Worm (Caenorhabditis elegans) whole organism, late embryonic: ENCODE results near the gene clh-1.

ENCODE experiments used
- C08G9.2 ChIP-seq: sonication (generic microtip); optimal IDR thresholded peaks from 2 replicates; lab custom pipeline; 2016; ENCODE audit warnings: mild to moderate bottlenecking, missing genetic modification characterization, moderate library complexity, missing compliant biosample characterization
- K09A11.1 ChIP-seq: sonication (generic microtip); optimal IDR thresholded peaks from 2 replicates; lab custom pipeline; 2017; ENCODE audit warnings: antibody characterized with exemption, mild to moderate bottlenecking, missing genetic modification characterization, missing compliant biosample characterization; ENCODE audit not compliant: insufficient read depth
- ahr-1 ChIP-seq: sonication (generic microtip); optimal IDR thresholded peaks from 2 replicates; lab custom pipeline; 2016; ENCODE audit warnings: missing genetic modification characterization, missing compliant biosample characterization
- ceh-14 ChIP-seq: sonication (generic microtip); optimal IDR thresholded peaks from 2 replicates; lab custom pipeline; 2016; ENCODE audit warnings: missing genotype, missing genetic modification characterization, missing compliant biosample characterization
- ceh-18 ChIP-seq: sonication (generic microtip); optimal IDR thresholded peaks from 2 replicates; lab custom pipeline; 2016; ENCODE audit warnings: missing genetic modification characterization, missing compliant biosample characterization
- ceh-2 ChIP-seq: sonication (generic microtip); optimal IDR thresholded peaks from 2 replicates; lab custom pipeline; 2016; ENCODE audit warnings: missing genotype, missing genetic modification characterization, missing compliant biosample characterization
- ceh-30 ChIP-seq: fragments of 150-350 bp; optimal IDR thresholded peaks from 2 replicates; lab custom pipeline; 2014; ENCODE audit warnings: missing biosample characterization, missing genetic modification characterization
- ceh-31 ChIP-seq: sonication (generic microtip); optimal IDR thresholded peaks from 2 replicates; lab custom pipeline; 2016; ENCODE audit warnings: missing genetic modification characterization, missing compliant biosample characterization
- ceh-34 ChIP-seq: sonication (generic microtip); optimal IDR thresholded peaks from 2 replicates; lab custom pipeline; 2016; ENCODE audit warnings: mild to moderate bottlenecking, missing genetic modification characterization, missing compliant biosample characterization
- ceh-6 ChIP-seq: fragments of 200-800 bp; sonication (Bioruptor generic); optimal IDR thresholded peaks from 2 replicates; lab custom pipeline; 2018; ENCODE audit warnings: mild to moderate bottlenecking, missing genetic modification characterization, missing compliant biosample characterization
- dve-1 ChIP-seq: sonication (generic microtip); optimal IDR thresholded peaks from 2 replicates; lab custom pipeline; 2017; ENCODE audit warnings: antibody characterized with exemption, mild to moderate bottlenecking, missing genetic modification characterization, missing compliant biosample characterization
- elt-2 ChIP-seq: sonication (generic microtip); optimal IDR thresholded peaks from 2 replicates; lab custom pipeline; 2016; ENCODE audit warnings: missing genetic modification reagents, missing genetic modification characterization, missing compliant biosample characterization
- elt-4 ChIP-seq: sonication (generic microtip); optimal IDR thresholded peaks from 2 replicates; lab custom pipeline; 2016; ENCODE audit warnings: missing genetic modification characterization, missing compliant biosample characterization
- ets-4 ChIP-seq: sonication (generic microtip); optimal IDR thresholded peaks from 2 replicates; lab custom pipeline; 2016; ENCODE audit warnings: missing genetic modification characterization, missing compliant biosample characterization
- fkh-6 ChIP-seq: sonication (generic microtip); optimal IDR thresholded peaks from 2 replicates; lab custom pipeline; 2016; ENCODE audit warnings: missing genetic modification characterization, missing compliant biosample characterization
- hlh-15 ChIP-seq: sonication (generic microtip); optimal IDR thresholded peaks from 2 replicates; lab custom pipeline; 2016; ENCODE audit warnings: missing genetic modification characterization, missing compliant biosample characterization
- hlh-30 ChIP-seq: sonication (generic microtip); optimal IDR thresholded peaks from 2 replicates; lab custom pipeline; 2017; ENCODE audit warnings: antibody characterized with exemption, missing genetic modification characterization, missing compliant biosample characterization; ENCODE audit not compliant: insufficient read depth
- hlh-6 ChIP-seq: sonication (generic microtip); optimal IDR thresholded peaks from 2 replicates; lab custom pipeline; 2016; ENCODE audit warnings: missing genotype, missing genetic modification characterization, missing compliant biosample characterization
- hlh-8 ChIP-seq: sonication (generic microtip); optimal IDR thresholded peaks from 2 replicates; lab custom pipeline; 2016; ENCODE audit warnings: missing genotype, missing genetic modification characterization, missing compliant biosample characterization
- lin-11 ChIP-seq: fragments of 200-800 bp; sonication (Bioruptor generic); optimal IDR thresholded peaks from 2 replicates; lab custom pipeline; 2018; ENCODE audit warnings: mild to moderate bottlenecking, missing genetic modification characterization, missing compliant biosample characterization
- mec-3 ChIP-seq: sonication (generic microtip); optimal IDR thresholded peaks from 2 replicates; lab custom pipeline; 2016; ENCODE audit warnings: borderline replicate concordance, missing genetic modification characterization, missing compliant biosample characterization
- nfya-1 ChIP-seq: sonication (generic microtip); optimal IDR thresholded peaks from 2 replicates; lab custom pipeline; 2017; ENCODE audit warnings: missing genetic modification characterization, mild to moderate bottlenecking, missing compliant biosample characterization, antibody characterized with exemption, moderate library complexity
- nhr-11 ChIP-seq: fragments of 150-350 bp; optimal IDR thresholded peaks from 2 replicates; lab custom pipeline; 2014; ENCODE audit warnings: missing biosample characterization, missing genetic modification characterization
- nhr-232 ChIP-seq: sonication (generic microtip); optimal IDR thresholded peaks from 2 replicates; lab custom pipeline; 2016; ENCODE audit warnings: missing genetic modification characterization, missing compliant biosample characterization
- npax-4 ChIP-seq: sonication (generic microtip); optimal IDR thresholded peaks from 2 replicates; lab custom pipeline; 2016; ENCODE audit warnings: missing genetic modification characterization, missing compliant biosample characterization
- pag-3 ChIP-seq: sonication (generic microtip); optimal IDR thresholded peaks from 2 replicates; lab custom pipeline; 2016; ENCODE audit warnings: missing compliant biosample characterization, missing genetic modification characterization, borderline replicate concordance
- pax-1 ChIP-seq: fragments of 150-350 bp; optimal IDR thresholded peaks from 2 replicates; lab custom pipeline; 2014; ENCODE audit warnings: missing biosample characterization, missing genetic modification characterization
- pha-2 ChIP-seq: sonication (generic microtip); optimal IDR thresholded peaks from 2 replicates; lab custom pipeline; 2017; ENCODE audit warnings: mild to moderate bottlenecking, missing genetic modification characterization, missing compliant biosample characterization
- pha-4 ChIP-seq: fragments of 150-350 bp; optimal IDR thresholded peaks from 2 replicates; lab custom pipeline; 2018; ENCODE audit warnings: missing biosample characterization, missing genetic modification reagents, missing genetic modification characterization
- pros-1 ChIP-seq: fragments of 150-350 bp; optimal IDR thresholded peaks from 2 replicates; lab custom pipeline; 2014; ENCODE audit warnings: missing biosample characterization, missing genetic modification reagents, missing genetic modification characterization
- ref-2 ChIP-seq: sonication (generic microtip); optimal IDR thresholded peaks from 2 replicates; lab custom pipeline; 2016; ENCODE audit warnings: missing genetic modification characterization, missing compliant biosample characterization
- rnt-1 ChIP-seq: sonication (generic microtip); optimal IDR thresholded peaks from 2 replicates; lab custom pipeline; 2016; ENCODE audit warnings: missing genetic modification characterization, missing compliant biosample characterization
- sdc-2 ChIP-seq: sonication (generic microtip); optimal IDR thresholded peaks from 2 replicates; lab custom pipeline; 2016; ENCODE audit warnings: missing genotype, missing genetic modification characterization, missing compliant biosample characterization
- sox-4 ChIP-seq: sonication (generic microtip); optimal IDR thresholded peaks from 2 replicates; lab custom pipeline; 2017; ENCODE audit warnings: mild to moderate bottlenecking, missing genetic modification characterization, inconsistent platforms, missing compliant biosample characterization
- tbx-2 ChIP-seq: sonication (generic microtip); optimal IDR thresholded peaks from 2 replicates; lab custom pipeline; 2016; ENCODE audit warnings: missing genetic modification characterization, missing compliant biosample characterization
- ttx-3 ChIP-seq: sonication (generic microtip); optimal IDR thresholded peaks from 2 replicates; lab custom pipeline; 2016; ENCODE audit warnings: missing genetic modification reagents, missing genetic modification characterization, missing compliant biosample characterization
- unc-3 ChIP-seq, 2 experiments: fragments of 200-800 bp in 1 of 2; sonication (Bioruptor generic) in 1 of 2; sonication (generic microtip) in 1 of 2; conservative IDR thresholded peaks in 1 of 2; optimal IDR thresholded peaks in 1 of 2; 2 replicates each; pipeline versions ENCODE4 v1.3.6 to Lab custom; 2016 to 2022; ENCODE audit warnings: missing compliant biosample characterization in 2 of 2, missing genetic modification characterization in 2 of 2, missing genetic modification reagents in 1 of 2
- unc-42 ChIP-seq: sonication (generic microtip); optimal IDR thresholded peaks from 2 replicates; lab custom pipeline; 2016; ENCODE audit warnings: missing genotype, missing genetic modification characterization, missing compliant biosample characterization
- unc-55 ChIP-seq: sonication (generic microtip); optimal IDR thresholded peaks from 2 replicates; lab custom pipeline; 2017; ENCODE audit warnings: missing biosample characterization, missing genetic modification reagents, missing genetic modification characterization
- unc-86 ChIP-seq: sonication (generic microtip); optimal IDR thresholded peaks from 2 replicates; lab custom pipeline; 2016; ENCODE audit warnings: missing genetic modification characterization, missing compliant biosample characterization
- zip-5 ChIP-seq: sonication (generic microtip); optimal IDR thresholded peaks from 2 replicates; lab custom pipeline; 2016; ENCODE audit warnings: missing genetic modification characterization, missing compliant biosample characterization
- ztf-16 ChIP-seq: sonication (generic microtip); optimal IDR thresholded peaks from 2 replicates; lab custom pipeline; 2017; ENCODE audit warnings: missing genetic modification characterization, missing compliant biosample characterization

The clh-1 gene

DNA sequence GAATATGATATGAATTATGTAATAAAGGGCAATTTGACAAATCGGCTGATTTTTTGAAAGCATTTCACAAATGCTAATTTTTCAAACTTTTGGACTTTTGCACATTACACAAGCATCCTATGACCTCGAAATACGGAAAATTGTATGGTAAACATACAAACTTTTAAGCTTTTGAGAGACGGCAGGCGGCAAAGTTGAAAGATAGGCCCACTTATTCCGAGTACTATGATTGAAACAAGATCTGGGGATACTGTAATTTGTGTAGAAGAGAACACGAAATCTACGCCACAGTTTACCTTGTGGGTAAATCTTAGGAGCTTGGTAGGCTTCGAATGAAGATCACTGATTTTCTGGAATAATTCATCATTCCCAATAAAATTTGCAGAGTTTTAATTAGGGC lies 27.4 kb upstream of the clh-1 start, which contains the start of gene ZK930.6:
Gene ZK930.6, plus strand, starts transcription at position 301 of the 400 bp plus-strand sequence.
- TF ChIP-seq unc-86 (tag; lab: Kevin White, UChicago): no peak

DNA sequence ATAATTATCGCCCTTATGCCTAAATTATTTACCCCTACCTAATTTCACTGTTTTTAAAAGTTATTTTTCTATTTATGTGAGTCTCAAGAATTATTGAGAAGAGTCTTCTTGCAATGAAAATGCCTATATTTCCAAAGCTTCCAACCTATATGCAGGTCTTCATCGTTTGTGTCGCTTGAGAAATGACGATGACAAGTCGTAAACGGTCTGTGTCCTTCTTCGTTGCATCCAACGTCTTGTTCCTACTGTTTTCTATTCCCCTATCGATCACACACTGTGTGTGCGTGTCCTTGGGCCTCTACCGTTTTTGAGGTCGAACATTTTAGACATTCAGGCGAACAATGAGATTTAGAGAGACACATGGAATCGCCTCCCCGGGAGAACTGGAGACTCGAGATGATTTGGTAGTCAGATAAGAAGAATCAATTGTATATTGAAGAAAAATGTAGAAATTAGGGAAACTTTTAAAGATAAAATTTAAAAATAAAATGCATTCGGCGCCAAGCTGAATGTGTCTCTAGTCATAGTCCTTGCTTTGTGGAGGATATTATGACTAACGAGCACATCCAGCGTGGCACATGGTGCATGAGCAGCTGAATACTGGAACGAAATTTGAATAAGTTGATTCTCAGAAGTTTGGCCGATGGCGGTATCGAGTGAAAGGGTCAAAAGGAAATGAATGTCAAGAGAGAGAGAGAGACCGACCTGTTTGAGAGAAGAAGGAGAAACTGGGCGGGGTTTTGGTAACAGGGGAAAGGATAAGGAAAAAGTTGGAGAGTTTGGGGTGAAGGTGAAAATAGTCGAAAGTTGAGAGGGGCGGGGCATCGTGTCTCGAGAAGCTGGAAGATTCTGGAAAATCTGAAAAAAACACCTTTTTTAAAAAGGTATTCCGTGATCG lies 24.4 kb upstream of the clh-1 start:
- TF ChIP-seq npax-4 (tag; lab: Kevin White, UChicago) (no peak), ahr-1 (tag; lab: Kevin White, UChicago) (no peak), C08G9.2 (tag; lab: Kevin White, UChicago) (no peak), ref-2 (tag; lab: Kevin White, UChicago) (no peak), elt-2 (peak; percentile 0)
- TF ChIP-seq, all 69 proteins: peak for 1

DNA sequence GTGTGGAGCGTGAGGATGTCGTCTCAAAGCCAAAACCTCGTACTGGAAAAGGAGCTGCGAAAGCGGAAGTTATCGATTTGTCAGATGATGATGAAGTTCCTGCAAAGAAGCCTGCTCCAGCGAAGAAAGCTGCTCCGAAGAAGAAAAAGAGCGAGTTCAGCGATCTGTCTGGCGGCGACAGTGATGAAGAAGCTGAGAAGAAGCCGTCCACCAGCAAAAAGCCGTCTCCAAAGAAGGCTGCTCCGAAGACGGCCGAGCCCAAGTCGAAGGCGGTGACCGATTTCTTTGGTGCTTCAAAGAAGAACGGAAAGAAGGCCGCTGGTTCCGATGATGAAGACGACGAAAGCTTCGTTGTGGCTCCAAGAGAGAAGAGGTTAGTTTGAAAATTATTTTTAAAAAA lies 23.5 kb upstream of the clh-1 start:
- TF ChIP-seq unc-3 (GFP tag; conservative IDR thresholded peaks at IDR 0.05; lab: Robert Waterston, UW) (no peak), unc-3 (tag; optimal IDR thresholded peaks at IDR 0.05; lab: Kevin White, UChicago) (no peak), nfya-1 (no peak), unc-86 (tag; lab: Kevin White, UChicago) (no peak), mec-3 (no peak), hlh-6 (no peak), nhr-232 (tag; lab: Kevin White, UChicago) (no peak), hlh-8 (tag; lab: Kevin White, UChicago) (no peak), elt-4 (no peak), nhr-11 (tag; lab: Kevin White, UChicago) (no peak), ceh-30 (tag; lab: Kevin White, UChicago) (no peak)
- TF ChIP-seq, all 69 proteins: peak for 0

DNA sequence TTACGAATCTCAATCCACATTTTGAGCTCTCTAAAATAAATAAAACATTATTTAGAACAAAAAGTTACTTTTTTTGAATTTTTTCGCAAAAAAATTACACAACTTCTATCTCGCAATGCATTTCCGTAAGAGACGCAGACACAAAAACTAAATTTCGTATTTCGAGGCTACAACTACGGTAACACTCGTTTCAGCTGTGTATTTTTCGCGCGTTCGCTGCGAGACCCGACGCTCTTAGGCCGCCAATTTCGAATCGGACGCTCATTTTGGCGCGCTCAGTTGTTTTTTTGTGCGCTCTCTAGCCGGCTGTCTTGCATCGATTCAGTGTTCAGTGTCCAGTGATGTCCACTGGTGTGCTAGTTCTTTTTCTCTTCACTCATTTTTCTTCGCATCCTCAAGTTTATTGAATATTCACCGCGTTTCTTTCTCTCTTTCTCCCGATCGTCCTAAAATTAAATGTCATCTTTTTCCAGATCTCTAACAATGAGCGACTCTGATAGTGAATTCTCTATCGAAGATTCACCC lies 18.5 kb upstream of the clh-1 start, which contains the start of the genes npp-3 and top-2:
Gene npp-3, minus strand, starts transcription at position 115 of the 525 bp plus-strand sequence.
Gene top-2, plus strand, starts transcription at position 475 of the 525 bp plus-strand sequence.
- TF ChIP-seq lin-11 (tag; lab: Kevin White, UChicago) (no peak), sox-4 (tag; lab: Kevin White, UChicago) (no peak), ceh-14 (tag; lab: Kevin White, UChicago) (no peak), pha-4 (no peak), elt-2 (no peak), pax-1 (tag; lab: Kevin White, UChicago) (no peak), elt-4 (no peak), hlh-15 (tag; lab: Kevin White, UChicago) (no peak), rnt-1 (tag; lab: Kevin White, UChicago) (no peak), hlh-30 (peak; percentile 51), pha-2 (tag; lab: Kevin White, UChicago) (no peak), ceh-31 (tag; lab: Kevin White, UChicago) (peak; percentile 74), unc-86 (tag; lab: Kevin White, UChicago) (no peak), mec-3 (no peak), ahr-1 (tag; lab: Kevin White, UChicago) (no peak), nfya-1 (peak; percentile 96), ceh-30 (tag; lab: Kevin White, UChicago) (no peak), tbx-2 (tag; lab: Kevin White, UChicago) (peak; percentile 59), ztf-16 (tag; lab: Kevin White, UChicago) (no peak), fkh-6 (tag; lab: Kevin White, UChicago) (no peak), unc-3 (GFP tag; conservative IDR thresholded peaks at IDR 0.05; lab: Robert Waterston, UW) (no peak), unc-3 (tag; optimal IDR thresholded peaks at IDR 0.05; lab: Kevin White, UChicago) (no peak), ceh-34 (tag; lab: Kevin White, UChicago) (peak; percentile 58), ref-2 (tag; lab: Kevin White, UChicago) (peak; percentile 62), dve-1 (tag; lab: Kevin White, UChicago) (peak; percentile 55), sdc-2 (tag; lab: Kevin White, UChicago) (no peak), unc-55 (GFP tag; lab: Kevin White, UChicago) (peak; percentile 74), pag-3 (tag; lab: Kevin White, UChicago) (no peak), K09A11.1 (tag; lab: Kevin White, UChicago) (no peak), C08G9.2 (tag; lab: Kevin White, UChicago) (no peak), zip-5 (tag; lab: Kevin White, UChicago) (no peak), ttx-3 (tag; lab: Kevin White, UChicago) (no peak), ets-4 (no peak), unc-42 (peak; percentile 76), ceh-6 (GFP tag; lab: Kevin White, UChicago) (no peak), ceh-2 (tag; lab: Kevin White, UChicago) (no peak), ceh-18 (tag; lab: Kevin White, UChicago) (peak; percentile 80), pros-1 (tag; lab: Kevin White, UChicago) (peak; percentile 45)
